Worm (Caenorhabditis elegans) whole organism, early embryonic: ENCODE data around the gene lip-1.
"Not testable (repeated sequence)": the region's sequence is repeated elsewhere in the genome, so short reads cannot be mapped to it uniquely, and the experiment has no call there.

Experiments
- B0310.2 ChIP-seq: sonication (generic microtip); optimal IDR thresholded peaks from 2 replicates; lab custom pipeline; 2016; ENCODE audit warnings: mild to moderate bottlenecking, missing genetic modification characterization, missing compliant biosample characterization
- F13C5.2 ChIP-seq: sonication (generic microtip); optimal IDR thresholded peaks from 2 replicates; lab custom pipeline; 2017; ENCODE audit warnings: mild to moderate bottlenecking, missing genetic modification characterization, inconsistent platforms, missing compliant biosample characterization
- aly-1 ChIP-seq: sonication (generic microtip); optimal IDR thresholded peaks from 2 replicates; lab custom pipeline; 2016; ENCODE audit warnings: missing genetic modification characterization, missing compliant biosample characterization
- ama-1 ChIP-seq: fragments of 150-350 bp; optimal IDR thresholded peaks from 2 replicates; lab custom pipeline; 2014
- ceh-13 ChIP-seq: fragments of 200-800 bp; sonication (Bioruptor generic); optimal IDR thresholded peaks from 2 replicates; lab custom pipeline; 2018; ENCODE audit warnings: mild to moderate bottlenecking, missing genetic modification characterization, missing compliant biosample characterization
- ceh-36 ChIP-seq: sonication (generic microtip); optimal IDR thresholded peaks from 2 replicates; lab custom pipeline; 2016; ENCODE audit warnings: missing genetic modification characterization, inconsistent platforms, missing compliant biosample characterization
- ets-7 ChIP-seq: sonication (generic microtip); optimal IDR thresholded peaks from 2 replicates; lab custom pipeline; 2016; ENCODE audit warnings: missing genotype, missing genetic modification characterization, missing compliant biosample characterization
- flt-1 ChIP-seq: fragments of 200-800 bp; sonication (Bioruptor generic); IDR thresholded peaks from 2 replicates; pipeline ENCODE4 v1.3.6; 2022; ENCODE audit warnings: missing genetic modification characterization, missing compliant biosample characterization
- hmbx-1 ChIP-seq: sonication (generic microtip); optimal IDR thresholded peaks from 2 replicates; lab custom pipeline; 2016; ENCODE audit warnings: mild to moderate bottlenecking, missing genetic modification characterization, missing compliant biosample characterization
- hmg-4 ChIP-seq: fragments of 200-800 bp; sonication (Bioruptor generic); optimal IDR thresholded peaks from 2 replicates; lab custom pipeline; 2018; ENCODE audit warnings: mild to moderate bottlenecking, missing genetic modification characterization, missing compliant biosample characterization
- hnd-1 ChIP-seq: sonication (generic microtip); optimal IDR thresholded peaks from 2 replicates; lab custom pipeline; 2016; ENCODE audit warnings: missing genetic modification characterization, missing compliant biosample characterization
- pes-1 ChIP-seq: fragments of 200-800 bp; sonication (Bioruptor generic); IDR thresholded peaks from 2 replicates; pipeline ENCODE4 v1.3.6; 2022; ENCODE audit warnings: missing genetic modification reagents, missing genetic modification characterization, missing compliant biosample characterization
- scrt-1 ChIP-seq: fragments of 200-800 bp; sonication (Bioruptor generic); IDR thresholded peaks from 2 replicates; pipeline ENCODE4 v1.3.6; 2022; ENCODE audit warnings: missing genetic modification characterization, missing compliant biosample characterization
- sea-1 ChIP-seq: fragments of 200-800 bp; sonication (Bioruptor generic); conservative IDR thresholded peaks from 2 replicates; pipeline ENCODE4 v1.3.6; 2022; ENCODE audit warnings: missing genetic modification characterization, missing compliant biosample characterization
- tbx-11 ChIP-seq: fragments of 200-800 bp; sonication (Bioruptor generic); IDR thresholded peaks from 2 replicates; pipeline ENCODE4 v1.3.6; 2022; ENCODE audit warnings: missing genetic modification characterization, missing compliant biosample characterization
- tbx-37 ChIP-seq: fragments of 200-800 bp; sonication (Bioruptor generic); conservative IDR thresholded peaks from 2 replicates; pipeline ENCODE4 v1.3.6; 2022; ENCODE audit warnings: missing genetic modification reagents, missing genetic modification characterization, missing compliant biosample characterization
- tra-4 ChIP-seq: sonication (generic microtip); optimal IDR thresholded peaks from 2 replicates; lab custom pipeline; 2017; ENCODE audit warnings: missing genetic modification characterization, missing compliant biosample characterization

The lip-1 gene

ce11 chrIV:6822406-6822805 is 20.4 kb upstream of the lip-1 start, which contains the start of gene C17H12.6:
C17H12.6 (minus strand) TSS chrIV:6822506.
- TF ChIP-seq ama-1 (lab: Kevin White, UChicago) (no peak), sea-1 (GFP tag; lab: Robert Waterston, UW) (no peak), hmg-4 (GFP tag; lab: Kevin White, UChicago) (no peak), tbx-37 (no peak), tra-4 (tag; lab: Kevin White, UChicago) (no peak), flt-1 (GFP tag; lab: Robert Waterston, UW) (no peak), ceh-13 (GFP tag; lab: Kevin White, UChicago) (no peak), tbx-11 (GFP tag; lab: Robert Waterston, UW) (no peak), scrt-1 (GFP tag; lab: Robert Waterston, UW) (no peak), F13C5.2 (tag; lab: Kevin White, UChicago) (no peak)

ce11 chrIV:6824622-6825021 is 18.1 kb upstream of the lip-1 start, which contains the start of gene H20E11.3:
H20E11.3 (plus strand) TSS chrIV:6824816.
- TF ChIP-seq F13C5.2 (tag; lab: Kevin White, UChicago) (no peak), tbx-11 (GFP tag; lab: Robert Waterston, UW) (no peak), tra-4 (tag; lab: Kevin White, UChicago) (no peak), hmg-4 (GFP tag; lab: Kevin White, UChicago) (no peak), B0310.2 (tag; lab: Kevin White, UChicago) (no peak), ets-7 (tag; lab: Kevin White, UChicago) (no peak), scrt-1 (GFP tag; lab: Robert Waterston, UW) (no peak), tbx-37 (no peak), aly-1 (tag; lab: Kevin White, UChicago) (no peak), ceh-36 (tag; lab: Kevin White, UChicago) (no peak), hmbx-1 (tag; lab: Kevin White, UChicago) (no peak), ceh-13 (GFP tag; lab: Kevin White, UChicago) (no peak), flt-1 (GFP tag; lab: Robert Waterston, UW) (no peak), ama-1 (lab: Kevin White, UChicago) (no peak)

DNA sequence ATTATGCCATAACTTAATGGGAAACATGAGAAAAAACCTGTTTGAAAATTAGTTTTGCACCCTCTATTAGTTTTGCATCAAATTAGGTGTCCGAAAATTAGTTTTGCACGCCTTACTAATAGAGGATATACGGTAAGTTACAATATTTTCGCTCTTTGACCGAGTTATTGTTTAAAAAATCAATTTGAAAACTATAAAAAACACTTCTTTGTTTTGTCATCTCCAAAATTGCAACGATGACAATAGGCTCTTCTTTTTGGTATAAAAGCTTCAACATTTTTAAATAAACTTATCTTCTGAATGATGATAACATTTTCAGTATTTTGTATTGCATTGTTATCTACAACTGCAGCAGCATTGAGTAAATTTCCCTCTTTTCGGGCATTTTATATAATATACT is 15.3 kb upstream of the lip-1 start, which contains the start of gene H20E11.2:
H20E11.2 (plus strand) TSS at position 301 of the 400 bp plus-strand sequence.
- TF ChIP-seq F13C5.2 (tag; lab: Kevin White, UChicago); hnd-1 (tag; lab: Kevin White, UChicago); hmg-4 (GFP tag; lab: Kevin White, UChicago): not testable (repeated sequence)

DNA sequence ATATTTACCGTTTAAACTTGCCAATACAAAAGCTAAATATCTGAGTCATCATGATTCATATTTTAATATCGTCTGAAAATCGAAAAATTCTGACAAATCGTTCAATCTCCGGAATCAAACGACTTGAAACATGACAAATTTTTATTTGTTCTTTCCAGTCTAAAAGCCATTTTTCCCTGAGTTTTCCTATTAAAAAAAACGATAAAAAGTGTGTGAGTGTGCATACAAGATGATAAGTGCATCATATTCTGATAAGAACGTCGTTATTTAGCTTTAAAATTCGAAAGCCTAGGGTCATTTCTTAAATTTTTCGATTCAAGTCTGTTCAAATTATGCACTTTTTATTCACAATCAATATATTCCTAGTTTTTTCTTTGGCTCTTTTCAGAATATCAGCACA is 12.9 kb upstream of the lip-1 start, which contains the start of gene H20E11.1:
H20E11.1 (plus strand) TSS at position 244 of the 400 bp plus-strand sequence.
- TF ChIP-seq pes-1 (GFP tag; lab: Robert Waterston, UW) = no peak
- no peak for TF ChIP-seq ceh-36 (tag; lab: Kevin White, UChicago)
- TF ChIP-seq ceh-13 (GFP tag; lab: Kevin White, UChicago) = no peak
- TF ChIP-seq aly-1 (tag; lab: Kevin White, UChicago) = no peak
- TF ChIP-seq ets-7 (tag; lab: Kevin White, UChicago) = no peak
- TF ChIP-seq flt-1 (GFP tag; lab: Robert Waterston, UW) = no peak
- TF ChIP-seq scrt-1 (GFP tag; lab: Robert Waterston, UW) = no peak
- no peak for TF ChIP-seq tbx-11 (GFP tag; lab: Robert Waterston, UW)
- no peak for TF ChIP-seq tra-4 (tag; lab: Kevin White, UChicago)

DNA sequence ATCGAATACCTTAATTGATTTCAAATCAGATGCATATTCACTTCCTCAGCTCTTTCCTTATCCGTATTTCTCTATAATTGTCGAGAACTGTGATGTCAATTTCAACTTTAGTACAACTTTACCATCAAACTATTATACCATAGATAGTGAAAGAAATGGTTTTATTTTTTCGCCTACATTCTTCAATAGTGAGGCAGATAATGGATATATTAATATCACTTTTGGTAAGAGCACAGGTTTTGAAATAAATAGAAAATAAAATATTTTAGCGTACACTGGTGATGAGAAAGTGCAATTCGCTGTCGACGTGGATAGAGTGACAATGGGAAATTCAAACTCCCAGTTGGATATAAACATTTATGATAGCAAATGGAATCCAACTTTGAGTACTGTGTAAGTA is 10.6 kb upstream of the lip-1 start:
- TF ChIP-seq flt-1 (GFP tag; lab: Robert Waterston, UW) = no peak
- no peak for TF ChIP-seq hmbx-1 (tag; lab: Kevin White, UChicago)
- TF ChIP-seq tbx-11 (GFP tag; lab: Robert Waterston, UW) = no peak
- no peak for TF ChIP-seq ceh-13 (GFP tag; lab: Kevin White, UChicago)
- no peak for TF ChIP-seq F13C5.2 (tag; lab: Kevin White, UChicago)
- no peak for TF ChIP-seq sea-1 (GFP tag; lab: Robert Waterston, UW)
- TF ChIP-seq scrt-1 (GFP tag; lab: Robert Waterston, UW) = no peak
- no peak for TF ChIP-seq hnd-1 (tag; lab: Kevin White, UChicago)
- TF ChIP-seq tra-4 (tag; lab: Kevin White, UChicago) = no peak
- no peak for TF ChIP-seq B0310.2 (tag; lab: Kevin White, UChicago)
- no peak for TF ChIP-seq pes-1 (GFP tag; lab: Robert Waterston, UW)
- no peak for TF ChIP-seq hmg-4 (GFP tag; lab: Kevin White, UChicago)
- no peak for TF ChIP-seq tbx-37
- TF ChIP-seq aly-1 (tag; lab: Kevin White, UChicago) = no peak

DNA sequence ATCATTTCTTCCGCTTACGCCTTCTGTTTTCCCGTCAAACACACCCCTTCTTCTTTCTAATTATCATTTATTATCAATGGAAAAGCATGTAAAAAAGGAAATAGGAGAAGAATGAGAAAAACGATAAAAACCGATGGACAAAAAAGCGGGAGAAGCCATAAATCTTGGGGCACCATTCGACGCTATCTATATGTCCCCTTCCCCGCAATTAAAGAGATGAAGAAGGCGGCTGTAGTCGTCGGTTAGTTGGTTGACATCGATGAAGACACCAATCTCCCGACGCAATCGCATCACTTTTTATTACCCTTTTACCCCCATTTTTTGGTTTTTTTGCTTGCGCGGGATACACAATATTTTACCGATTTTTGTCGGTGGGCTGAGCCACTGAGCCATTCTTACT is 9.1 kb upstream of the lip-1 start:
- TF ChIP-seq tra-4 (tag; lab: Kevin White, UChicago) (no peak), scrt-1 (GFP tag; lab: Robert Waterston, UW) (no peak), ceh-13 (GFP tag; lab: Kevin White, UChicago) (no peak), hnd-1 (tag; lab: Kevin White, UChicago) (no peak), ets-7 (tag; lab: Kevin White, UChicago) (no peak), flt-1 (GFP tag; lab: Robert Waterston, UW) (no peak), B0310.2 (tag; lab: Kevin White, UChicago) (no peak), ceh-36 (tag; lab: Kevin White, UChicago) (no peak), ama-1 (lab: Kevin White, UChicago) (no peak), sea-1 (GFP tag; lab: Robert Waterston, UW) (no peak), tbx-37 (no peak), F13C5.2 (tag; lab: Kevin White, UChicago) (no peak), aly-1 (tag; lab: Kevin White, UChicago) (no peak), hmg-4 (GFP tag; lab: Kevin White, UChicago) (no peak), hmbx-1 (tag; lab: Kevin White, UChicago) (no peak), pes-1 (GFP tag; lab: Robert Waterston, UW) (no peak), tbx-11 (GFP tag; lab: Robert Waterston, UW) (no peak)

DNA sequence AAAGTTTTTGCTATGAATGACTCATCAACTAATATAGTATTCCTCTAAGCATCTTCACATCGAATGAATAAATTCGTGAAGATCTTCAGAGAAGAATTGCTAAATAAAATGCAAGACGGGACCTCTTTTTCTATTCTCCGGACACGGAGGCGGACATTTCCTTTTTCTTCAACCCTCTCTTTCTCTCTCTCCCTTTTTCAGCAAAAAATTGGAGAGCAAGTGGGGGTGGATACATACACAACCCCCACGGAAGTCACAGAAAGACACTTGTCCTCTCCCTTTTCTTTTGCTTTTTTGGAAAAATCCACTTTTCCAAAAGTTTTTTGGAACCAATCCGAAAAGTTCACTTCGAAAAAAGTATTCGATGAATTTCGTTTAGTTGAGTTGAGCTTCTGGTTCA is 8.1 kb upstream of the lip-1 start:
- TF ChIP-seq flt-1 (GFP tag; lab: Robert Waterston, UW) = no peak
- no peak for TF ChIP-seq scrt-1 (GFP tag; lab: Robert Waterston, UW)
